Fruit fly (Drosophila melanogaster) whole organism, embryonic: ENCODE results near the gene CG31219.
A peak's percentile ranks its signal among the peaks of the same experiment; 100 is the strongest.

Experiments
- Atf-2 ChIP-seq: fragments of 200-800 bp; sonication (Bioruptor generic); optimal IDR thresholded peaks from 2 replicates; lab custom pipeline; 2016; ENCODE audit warnings: missing biosample characterization, missing genetic modification characterization
- Atf3 ChIP-seq: fragments of 200-800 bp; sonication (Bioruptor generic); optimal IDR thresholded peaks from 3 replicates; lab custom pipeline; 2016; ENCODE audit warnings: missing biosample characterization, missing genetic modification characterization
- CG10147 ChIP-seq: fragments of 200-800 bp; sonication (Bioruptor generic); optimal IDR thresholded peaks from 2 replicates; lab custom pipeline; 2019; ENCODE audit warnings: missing biosample characterization, mild to moderate bottlenecking, missing genetic modification characterization, moderate library complexity
- CG10209 ChIP-seq: fragments of 200-800 bp; sonication (Bioruptor generic); optimal IDR thresholded peaks from 3 replicates; lab custom pipeline; 2017; ENCODE audit warnings: missing biosample characterization, mild to moderate bottlenecking, missing genetic modification characterization, missing genetic modification reagents
- CG12071 ChIP-seq: fragments of 200-800 bp; sonication (Bioruptor generic); optimal IDR thresholded peaks from 3 replicates; lab custom pipeline; 2018; ENCODE audit warnings: missing biosample characterization, mild to moderate bottlenecking, missing genetic modification characterization
- CG12219 ChIP-seq: fragments of 200-800 bp; sonication (Bioruptor generic); optimal IDR thresholded peaks from 3 replicates; lab custom pipeline; 2018; ENCODE audit warnings: missing biosample characterization, mild to moderate bottlenecking, missing genetic modification characterization
- CG14050 ChIP-seq: fragments of 200-800 bp; sonication (Bioruptor generic); IDR thresholded peaks from 3 replicates; pipeline ENCODE4 v1.3.6; 2022; ENCODE audit warnings: missing biosample characterization, missing genetic modification characterization
- CG15269 ChIP-seq: fragments of 200-800 bp; sonication (Bioruptor generic); optimal IDR thresholded peaks from 2 replicates; lab custom pipeline; 2018; ENCODE audit warnings: missing biosample characterization, mild to moderate bottlenecking, missing genetic modification characterization, moderate library complexity
- CG15514 ChIP-seq: fragments of 200-800 bp; sonication (Bioruptor generic); optimal IDR thresholded peaks from 3 replicates; lab custom pipeline; 2017; ENCODE audit warnings: missing biosample characterization, missing genetic modification characterization, mild to moderate bottlenecking, moderate library complexity, missing genetic modification reagents
- CG17568 ChIP-seq: fragments of 200-800 bp; sonication (Bioruptor generic); optimal IDR thresholded peaks from 2 replicates; lab custom pipeline; 2018; ENCODE audit warnings: missing biosample characterization, mild to moderate bottlenecking, missing genetic modification characterization, moderate library complexity
- CG18619 ChIP-seq: fragments of 200-800 bp; sonication (Bioruptor generic); optimal IDR thresholded peaks from 3 replicates; lab custom pipeline; 2017; ENCODE audit warnings: missing biosample characterization, mild to moderate bottlenecking, missing genetic modification characterization
- CG30020 ChIP-seq: fragments of 200-800 bp; optimal IDR thresholded peaks from 2 replicates; lab custom pipeline; 2019; ENCODE audit warnings: missing biosample characterization, mild to moderate bottlenecking, missing genetic modification characterization, moderate library complexity
- CG31441 ChIP-seq: fragments of 200-800 bp; sonication (Bioruptor generic); IDR thresholded peaks from 2 replicates; pipeline ENCODE4 v1.3.6; 2022; ENCODE audit warnings: missing biosample characterization, missing genetic modification characterization
- CG34376 ChIP-seq: fragments of 200-800 bp; sonication (Bioruptor generic); optimal IDR thresholded peaks from 2 replicates; lab custom pipeline; 2018; ENCODE audit warnings: missing biosample characterization, mild to moderate bottlenecking, missing genetic modification characterization
- CG5180 ChIP-seq: fragments of 200-800 bp; sonication (Bioruptor generic); optimal IDR thresholded peaks from 3 replicates; lab custom pipeline; 2017; ENCODE audit warnings: missing biosample characterization, missing genetic modification characterization, mild to moderate bottlenecking, moderate library complexity, missing genetic modification reagents
- D19A ChIP-seq: fragments of 200-800 bp; optimal IDR thresholded peaks from 3 replicates; lab custom pipeline; 2019; ENCODE audit warnings: missing biosample characterization, mild to moderate bottlenecking, missing genetic modification characterization, moderate library complexity
- D19B ChIP-seq: fragments of 200-800 bp; sonication (Bioruptor generic); optimal IDR thresholded peaks from 2 replicates; lab custom pipeline; 2017; ENCODE audit warnings: missing biosample characterization, mild to moderate bottlenecking, missing genetic modification characterization
- Dad ChIP-seq: fragments of 200-800 bp; sonication (Bioruptor generic); optimal IDR thresholded peaks from 3 replicates; lab custom pipeline; 2016; ENCODE audit warnings: missing biosample characterization, missing genetic modification characterization
- Dek ChIP-seq: fragments of 200-800 bp; sonication (Bioruptor generic); optimal IDR thresholded peaks from 3 replicates; lab custom pipeline; 2019; ENCODE audit warnings: missing biosample characterization, mild to moderate bottlenecking, missing genetic modification characterization, moderate library complexity
- Dll ChIP-seq: fragments of 200-800 bp; sonication (Bioruptor generic); IDR thresholded peaks from 4 replicates; pipeline ENCODE4 v1.3.6; 2022; ENCODE audit warnings: missing biosample characterization, missing genetic modification characterization; ENCODE audit not compliant: partially characterized antibody
- Doc3 ChIP-seq: fragments of 200-800 bp; sonication (Bioruptor generic); IDR thresholded peaks from 3 replicates; pipeline ENCODE4 v1.3.6; 2022; ENCODE audit warnings: missing biosample characterization, missing genetic modification characterization; ENCODE audit not compliant: partially characterized antibody
- Jarid2 ChIP-seq: fragments of 200-800 bp; sonication (Bioruptor generic); optimal IDR thresholded peaks from 3 replicates; lab custom pipeline; 2017; ENCODE audit warnings: mild to moderate bottlenecking, missing biosample characterization, missing genetic modification reagents, missing genetic modification characterization
- Pdp1 ChIP-seq, 2 experiments: fragments of 200-800 bp; sonication (Bioruptor generic); optimal IDR thresholded peaks; 3 replicates each; lab custom pipeline; 2016; ENCODE audit warnings: missing biosample characterization in 2 of 2, missing genetic modification characterization in 2 of 2, mild to moderate bottlenecking in 1 of 2, moderate library complexity in 1 of 2
- Ravus ChIP-seq: fragments of 200-800 bp; sonication (Bioruptor generic); IDR thresholded peaks from 2 replicates; pipeline ENCODE4 v1.3.6; 2022; ENCODE audit warnings: missing biosample characterization, missing genetic modification characterization
- TFAM ChIP-seq: fragments of 200-800 bp; sonication (Bioruptor generic); optimal IDR thresholded peaks from 2 replicates; lab custom pipeline; 2017; ENCODE audit warnings: missing biosample characterization, missing genetic modification characterization, inconsistent platforms
- Trl ChIP-seq, 3 experiments: fragments of >200 bp in 2 of 3; fragments of 200-800 bp in 1 of 3; sonication (Bioruptor generic) in 1 of 3; optimal IDR thresholded peaks; 2 replicates in 1 of 3; 3 replicates in 2 of 3; lab custom pipeline; 2016 to 2017; ENCODE audit warnings: missing biosample characterization in 1 of 3, missing genetic modification characterization in 1 of 3
- ase ChIP-seq: fragments of 200-800 bp; sonication (Bioruptor generic); IDR thresholded peaks from 3 replicates; pipeline ENCODE4 v1.3.6; 2022; ENCODE audit warnings: missing biosample characterization, missing genetic modification characterization
- bbx ChIP-seq: fragments of 200-800 bp; sonication (Bioruptor generic); IDR thresholded peaks from 2 replicates; pipeline ENCODE4 v1.3.6; 2022; ENCODE audit warnings: missing biosample characterization, missing genetic modification characterization; ENCODE audit not compliant: partially characterized antibody
- btn ChIP-seq: fragments of 200-800 bp; sonication (Bioruptor generic); optimal IDR thresholded peaks from 2 replicates; lab custom pipeline; 2016; ENCODE audit warnings: missing biosample characterization, missing genetic modification characterization
- cato ChIP-seq: fragments of 200-800 bp; sonication (Bioruptor generic); optimal IDR thresholded peaks from 2 replicates; lab custom pipeline; 2016; ENCODE audit warnings: missing biosample characterization, missing genetic modification characterization, borderline replicate concordance
- chm ChIP-seq: fragments of 200-800 bp; sonication (Bioruptor generic); IDR thresholded peaks from 2 replicates; pipeline ENCODE4 v1.3.6; 2022; ENCODE audit warnings: missing biosample characterization, missing genetic modification characterization
- corto ChIP-seq: fragments of 200-800 bp; sonication (Bioruptor generic); optimal IDR thresholded peaks from 2 replicates; lab custom pipeline; 2016; ENCODE audit warnings: missing biosample characterization, mild to moderate bottlenecking, missing genetic modification characterization, moderate library complexity
- crp ChIP-seq, 2 experiments: fragments of 200-800 bp; sonication (Bioruptor generic); optimal IDR thresholded peaks; 2 replicates in 1 of 2; 3 replicates in 1 of 2; lab custom pipeline; 2017; ENCODE audit warnings: missing biosample characterization in 2 of 2, missing genetic modification characterization in 2 of 2, mild to moderate bottlenecking in 1 of 2, moderate library complexity in 1 of 2
- ftz-f1 ChIP-seq: fragments of 200-800 bp; sonication (Bioruptor generic); optimal IDR thresholded peaks from 2 replicates; lab custom pipeline; 2016; ENCODE audit warnings: missing biosample characterization, missing genetic modification characterization
- klu ChIP-seq: fragments of 200-800 bp; sonication (Bioruptor generic); IDR thresholded peaks from 2 replicates; pipeline ENCODE4 v1.3.6; 2022; ENCODE audit warnings: missing biosample characterization, missing genetic modification characterization
- otp ChIP-seq: fragments of 200-800 bp; sonication (Bioruptor generic); IDR thresholded peaks from 3 replicates; pipeline ENCODE4, ENCODE4 v1.3.6; 2022; ENCODE audit warnings: missing biosample characterization, missing genetic modification characterization
- p53 ChIP-seq: fragments of 200-800 bp; sonication (Bioruptor generic); optimal IDR thresholded peaks from 2 replicates; lab custom pipeline; 2016; ENCODE audit warnings: missing biosample characterization, missing genetic modification characterization
- phol ChIP-seq: fragments of 200-800 bp; sonication (Bioruptor generic); optimal IDR thresholded peaks from 3 replicates; lab custom pipeline; 2018; ENCODE audit warnings: missing biosample characterization, mild to moderate bottlenecking, missing genetic modification characterization, moderate library complexity
- row ChIP-seq: fragments of 200-800 bp; sonication (Bioruptor generic); IDR thresholded peaks from 3 replicates; pipeline ENCODE4 v1.3.6; 2022; ENCODE audit warnings: missing biosample characterization, missing genetic modification characterization
- run ChIP-seq: fragments of 200-800 bp; sonication (Bioruptor generic); optimal IDR thresholded peaks from 3 replicates; lab custom pipeline; 2018; ENCODE audit warnings: missing biosample characterization, mild to moderate bottlenecking, missing genetic modification characterization
- scrt ChIP-seq: fragments of 200-800 bp; sonication (Bioruptor generic); optimal IDR thresholded peaks from 2 replicates; lab custom pipeline; 2018; ENCODE audit warnings: missing biosample characterization, mild to moderate bottlenecking, missing genetic modification characterization, moderate library complexity
- sima ChIP-seq: fragments of 200-800 bp; sonication (Bioruptor generic); optimal IDR thresholded peaks from 2 replicates; lab custom pipeline; 2016; ENCODE audit warnings: missing biosample characterization, missing genetic modification characterization
- sisA ChIP-seq: fragments of 200-800 bp; sonication (Bioruptor generic); IDR thresholded peaks from 2 replicates; pipeline ENCODE4 v1.3.6; 2022; ENCODE audit warnings: missing biosample characterization, missing genetic modification characterization
- so ChIP-seq: fragments of 200-800 bp; sonication (Bioruptor generic); IDR thresholded peaks from 3 replicates; pipeline ENCODE4 v1.3.6; 2022; ENCODE audit warnings: missing biosample characterization, missing genetic modification characterization
- sr ChIP-seq: fragments of 200-800 bp; sonication (Bioruptor generic); IDR thresholded peaks from 3 replicates; pipeline ENCODE4 v1.3.6; 2022; ENCODE audit warnings: missing biosample characterization, missing genetic modification characterization
- tap ChIP-seq: fragments of 200-800 bp; optimal IDR thresholded peaks from 3 replicates; lab custom pipeline; 2019; ENCODE audit warnings: missing biosample characterization, mild to moderate bottlenecking, missing genetic modification characterization, moderate library complexity
- tna ChIP-seq: fragments of 200-800 bp; sonication (Bioruptor generic); IDR thresholded peaks from 2 replicates; pipeline ENCODE4 v1.3.6; 2022; ENCODE audit warnings: missing biosample characterization, missing genetic modification characterization; ENCODE audit not compliant: partially characterized antibody
- ttk ChIP-seq: fragments of 200-800 bp; sonication (Bioruptor generic); IDR thresholded peaks from 2 replicates; pipeline ENCODE4 v2.1.2; 2022; ENCODE audit warnings: missing biosample characterization, missing genetic modification characterization
- zf30C ChIP-seq: fragments of 200-800 bp; sonication (Bioruptor generic); optimal IDR thresholded peaks from 3 replicates; lab custom pipeline; 2018; ENCODE audit warnings: missing biosample characterization, mild to moderate bottlenecking, missing genetic modification characterization

Gene CG31219

DNA sequence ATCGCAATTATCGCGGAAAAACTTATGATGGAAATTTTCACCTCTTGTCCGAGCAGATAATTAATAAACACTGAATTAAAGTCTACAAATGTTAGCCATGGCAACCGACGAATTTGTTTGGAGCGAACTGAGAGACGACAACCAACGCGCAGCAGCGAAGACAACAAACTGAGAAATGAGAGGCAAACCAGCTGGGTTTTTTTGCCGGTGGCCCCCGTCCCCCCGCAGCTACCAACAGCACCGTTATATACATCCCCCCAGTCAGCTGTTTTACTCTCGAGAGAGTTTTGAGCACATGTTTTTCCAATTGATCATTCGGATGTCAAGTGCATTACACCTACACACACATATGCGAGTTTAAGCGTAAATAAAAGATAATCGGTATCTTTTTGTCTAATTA is 9.8 kb upstream of the CG31219 start (continued):
- TF ChIP-seq CG5180 (peak; percentile 42), Jarid2 (peak; percentile 62), Atf3 (GFP tag; lab: Kevin White, UChicago) (no peak), Dll (GFP tag; lab: Robert Waterston, UW) (peak; percentile 42; the same call in 2 of the 4 replicates), Trl (optimal IDR thresholded peaks at IDR 0.05; lab: Kevin White, UChicago) (peak; percentile 55 to 79), Trl (GFP tag; optimal IDR thresholded peaks at IDR 0.05; lab: Kevin White, UChicago) (no peak), CG17568 (GFP tag; lab: Kevin White, UChicago) (no peak), CG18619 (GFP tag; lab: Kevin White, UChicago) (no peak), CG10209 (GFP tag; lab: Kevin White, UChicago) (no peak), TFAM (GFP tag; lab: Kevin White, UChicago) (no peak), CG10147 (GFP tag; lab: Kevin White, UChicago) (no peak), zf30C (GFP tag; lab: Kevin White, UChicago) (no peak), Dek (tag; lab: Kevin White, UChicago) (no peak), corto (GFP tag; lab: Kevin White, UChicago) (no peak), phol (no peak), CG12071 (GFP tag; lab: Kevin White, UChicago) (peak; percentile 23), ftz-f1 (GFP tag; lab: Kevin White, UChicago) (peak; percentile 50), Ravus (GFP tag; lab: Robert Waterston, UW) (no peak), sisA (GFP tag; lab: Robert Waterston, UW) (no peak), Dad (GFP tag; lab: Kevin White, UChicago) (no peak), CG15514 (GFP tag; lab: Kevin White, UChicago) (no peak), Doc3 (GFP tag; lab: Robert Waterston, UW) (0 out of 3 replicates have a peak, but pooled peaks have one; percentile 40), ase (GFP tag; lab: Robert Waterston, UW) (no peak), cato (GFP tag; lab: Kevin White, UChicago) (no peak), D19B (GFP tag; lab: Kevin White, UChicago) (no peak), sima (no peak), run (no peak), CG34376 (GFP tag; lab: Kevin White, UChicago) (peak; percentile 32), tna (GFP tag; lab: Robert Waterston, UW) (peak; percentile 38; the same call in 1 of the 2 replicates), scrt (peak; percentile 8), CG31441 (GFP tag; lab: Robert Waterston, UW) (no peak), klu (GFP tag; lab: Robert Waterston, UW) (no peak), so (GFP tag; lab: Robert Waterston, UW) (0 out of 3 replicates have a peak, but pooled peaks have one; percentile 46), row (GFP tag; lab: Robert Waterston, UW) (peak; percentile 16; the same call in 1 of the 3 replicates), otp (GFP tag; lab: Robert Waterston, UW) (0 out of 3 replicates have a peak, but pooled peaks have one; percentile 42), CG14050 (GFP tag; lab: Robert Waterston, UW) (no peak), sr (peak; percentile 9; the same call in 1 of the 3 replicates), chm (GFP tag; lab: Robert Waterston, UW) (peak; percentile 25; the same call in 1 of the 2 replicates), crp (GFP tag; optimal IDR thresholded peaks at IDR 0.05; lab: Kevin White, UChicago) (peak; percentile 51 to 89), p53 (GFP tag; lab: Kevin White, UChicago) (no peak), D19A (tag; lab: Kevin White, UChicago) (no peak), btn (GFP tag; lab: Kevin White, UChicago) (no peak), bbx (peak; percentile 55; the same call in 1 of the 2 replicates), CG30020 (tag; lab: Kevin White, UChicago) (no peak), ttk (peak; percentile 50; the same call in 1 of the 2 replicates), CG12219 (GFP tag; lab: Kevin White, UChicago) (no peak), Atf-2 (no peak), tap (tag; lab: Kevin White, UChicago) (peak; percentile 4), CG15269 (tag; lab: Kevin White, UChicago) (no peak), Pdp1 (GFP tag; optimal IDR thresholded peaks at IDR 0.05; lab: Kevin White, UChicago) (no peak)
